Worm (Caenorhabditis elegans) whole organism, midembryonic: ENCODE results near the gene str-205.

Source experiments
- flt-1 ChIP-seq: fragments of 200-800 bp; sonication (Bioruptor generic); IDR thresholded peaks from 2 replicates; pipeline ENCODE4 v1.3.6; 2022; ENCODE audit warnings: missing genetic modification characterization, missing compliant biosample characterization
- klf-2 ChIP-seq: fragments of 200-800 bp; sonication (Bioruptor generic); conservative IDR thresholded peaks from 2 replicates; pipeline ENCODE4 v1.3.6; 2022; ENCODE audit warnings: missing genetic modification reagents, missing genetic modification characterization, missing compliant biosample characterization
- ztf-29 ChIP-seq: fragments of 200-800 bp; sonication (Bioruptor generic); IDR thresholded peaks from 2 replicates; pipeline ENCODE4 v1.3.6; 2022; ENCODE audit warnings: missing genetic modification reagents, missing genetic modification characterization, missing compliant biosample characterization

- TF ChIP-seq ztf-29 (GFP tag; lab: Robert Waterston, UW) (no peak), klf-2 (GFP tag; lab: Robert Waterston, UW) (no peak), flt-1 (no peak)
Observed at ce11 chrV:4937337-4937736, 7.6 kb upstream of the str-205 start.
